Fruit fly (Drosophila melanogaster) whole organism, embryonic: Measurements from ENCODE around the gene CG4382.

Experiments
- CG10654 ChIP-seq: fragments of 200-800 bp; sonication (Bioruptor generic); optimal IDR thresholded peaks from 2 replicates; lab custom pipeline; 2016; ENCODE audit warnings: missing biosample characterization, missing genetic modification characterization
- CG11398 ChIP-seq: fragments of 200-800 bp; sonication (Bioruptor generic); optimal IDR thresholded peaks from 2 replicates; lab custom pipeline; 2016; ENCODE audit warnings: missing biosample characterization, missing genetic modification characterization
- CG12236 ChIP-seq: fragments of 200-800 bp; sonication (Bioruptor generic); optimal IDR thresholded peaks from 2 replicates; lab custom pipeline; 2016; ENCODE audit warnings: missing biosample characterization, missing genetic modification characterization
- CG12299 ChIP-seq: fragments of 200-800 bp; sonication (Bioruptor generic); optimal IDR thresholded peaks from 2 replicates; lab custom pipeline; 2018; ENCODE audit warnings: missing biosample characterization, mild to moderate bottlenecking, missing genetic modification characterization
- CG13296 ChIP-seq: fragments of 200-800 bp; sonication (Bioruptor generic); optimal IDR thresholded peaks from 3 replicates; lab custom pipeline; 2018; ENCODE audit warnings: missing biosample characterization, mild to moderate bottlenecking, missing genetic modification characterization
- CG14710 ChIP-seq: fragments of 200-800 bp; sonication (Bioruptor generic); optimal IDR thresholded peaks from 3 replicates; lab custom pipeline; 2019; ENCODE audit warnings: missing biosample characterization, mild to moderate bottlenecking, missing genetic modification characterization, moderate library complexity
- CG17359 ChIP-seq: fragments of 200-800 bp; sonication (Bioruptor generic); optimal IDR thresholded peaks from 3 replicates; lab custom pipeline; 2018; ENCODE audit warnings: missing biosample characterization, mild to moderate bottlenecking, missing genetic modification characterization, moderate library complexity
- CG17612 ChIP-seq: fragments of 200-800 bp; sonication (Bioruptor generic); IDR thresholded peaks from 2 replicates; pipeline ENCODE4 v1.3.6; 2022; ENCODE audit warnings: missing biosample characterization, missing genetic modification characterization
- CG2875 ChIP-seq: fragments of 200-800 bp; sonication (Bioruptor generic); optimal IDR thresholded peaks from 2 replicates; lab custom pipeline; 2017; ENCODE audit warnings: missing biosample characterization, mild to moderate bottlenecking, missing genetic modification characterization, missing genetic modification reagents
- CG31441 ChIP-seq: fragments of 200-800 bp; sonication (Bioruptor generic); IDR thresholded peaks from 2 replicates; pipeline ENCODE4 v1.3.6; 2022; ENCODE audit warnings: missing biosample characterization, missing genetic modification characterization
- CG32772 ChIP-seq: fragments of 200-800 bp; sonication (Bioruptor generic); IDR thresholded peaks from 2 replicates; pipeline ENCODE4 v1.3.6; 2022; ENCODE audit warnings: missing biosample characterization, missing genetic modification characterization
- CG43689 ChIP-seq: fragments of 200-800 bp; sonication (Bioruptor generic); IDR thresholded peaks from 2 replicates; pipeline ENCODE4 v1.3.6; 2022; ENCODE audit warnings: missing biosample characterization, missing genetic modification characterization
- CG4424 ChIP-seq: fragments of 200-800 bp; sonication (Bioruptor generic); optimal IDR thresholded peaks from 3 replicates; lab custom pipeline; 2016; ENCODE audit warnings: missing biosample characterization, missing genetic modification characterization
- CG7357 ChIP-seq: fragments of 200-800 bp; sonication (Bioruptor generic); IDR thresholded peaks from 3 replicates; pipeline ENCODE4 v1.3.6; 2022; ENCODE audit warnings: missing biosample characterization, missing genetic modification characterization
- CG8089 ChIP-seq: fragments of 200-800 bp; sonication (Bioruptor generic); optimal IDR thresholded peaks from 3 replicates; lab custom pipeline; 2016; ENCODE audit warnings: missing biosample characterization, missing genetic modification characterization
- CG9727 ChIP-seq: fragments of 200-800 bp; sonication (Bioruptor generic); optimal IDR thresholded peaks from 3 replicates; lab custom pipeline; 2017; ENCODE audit warnings: missing biosample characterization, mild to moderate bottlenecking, missing genetic modification characterization
- Dbx ChIP-seq: fragments of 200-800 bp; sonication (Bioruptor generic); IDR thresholded peaks from 3 replicates; pipeline ENCODE4 v1.3.6; 2022; ENCODE audit warnings: missing biosample characterization, missing genetic modification characterization
- Dek ChIP-seq: fragments of 200-800 bp; sonication (Bioruptor generic); optimal IDR thresholded peaks from 3 replicates; lab custom pipeline; 2019; ENCODE audit warnings: missing biosample characterization, mild to moderate bottlenecking, missing genetic modification characterization, moderate library complexity
- Dip2 ChIP-seq: fragments of 200-800 bp; sonication (Bioruptor generic); IDR thresholded peaks from 2 replicates; pipeline ENCODE4 v1.3.6; 2022; ENCODE audit warnings: missing biosample characterization, missing genetic modification characterization
- Doc2 ChIP-seq: fragments of 200-800 bp; sonication (Bioruptor generic); IDR thresholded peaks from 2 replicates; pipeline ENCODE4 v1.3.6; 2022; ENCODE audit warnings: missing biosample characterization, missing genetic modification characterization
- Drgx ChIP-seq: fragments of 200-800 bp; sonication (Bioruptor generic); IDR thresholded peaks from 2 replicates; pipeline ENCODE4 v1.3.6; 2022; ENCODE audit warnings: missing biosample characterization, missing genetic modification characterization
- HLH54F ChIP-seq: fragments of 200-800 bp; sonication (Bioruptor generic); optimal IDR thresholded peaks from 3 replicates; lab custom pipeline; 2016; ENCODE audit warnings: missing biosample characterization, missing genetic modification characterization
- Hr39 ChIP-seq: fragments of >200 bp; optimal IDR thresholded peaks from 2 replicates; lab custom pipeline; 2017
- Kr ChIP-seq: fragments of 200-800 bp; sonication (Bioruptor generic); optimal IDR thresholded peaks from 2 replicates; lab custom pipeline; 2017; ENCODE audit warnings: missing biosample characterization, mild to moderate bottlenecking, missing genetic modification characterization
- Lim3 ChIP-seq: fragments of 200-800 bp; sonication (Bioruptor generic); IDR thresholded peaks from 2 replicates; pipeline ENCODE4 v1.3.6; 2022; ENCODE audit warnings: missing biosample characterization, missing genetic modification characterization
- MESR4 ChIP-seq: fragments of 200-800 bp; sonication (Bioruptor generic); optimal IDR thresholded peaks from 2 replicates; lab custom pipeline; 2018; ENCODE audit warnings: missing biosample characterization, mild to moderate bottlenecking, missing genetic modification characterization, moderate library complexity
- Med ChIP-seq: fragments of 200-800 bp; sonication (Bioruptor generic); peaks from one replicate; lab custom pipeline; 2016; ENCODE audit warnings: missing biosample characterization, missing genetic modification characterization, mild to moderate bottlenecking, inconsistent platforms, moderate library complexity
- PHDP ChIP-seq: fragments of 200-800 bp; sonication (Bioruptor generic); optimal IDR thresholded peaks from 3 replicates; lab custom pipeline; 2018; ENCODE audit warnings: missing biosample characterization, mild to moderate bottlenecking, missing genetic modification characterization, moderate library complexity
- Ptx1 ChIP-seq: fragments of 200-800 bp; sonication (Bioruptor generic); IDR thresholded peaks from 2 replicates; pipeline ENCODE4 v1.3.6; 2022; ENCODE audit warnings: missing biosample characterization, missing genetic modification characterization
- ase ChIP-seq: fragments of 200-800 bp; sonication (Bioruptor generic); IDR thresholded peaks from 3 replicates; pipeline ENCODE4 v1.3.6; 2022; ENCODE audit warnings: missing biosample characterization, missing genetic modification characterization
- bcd ChIP-seq: fragments of 200-800 bp; sonication (Bioruptor generic); optimal IDR thresholded peaks from 2 replicates; lab custom pipeline; 2017; ENCODE audit warnings: missing biosample characterization, mild to moderate bottlenecking, missing genetic modification characterization
- bowl ChIP-seq: fragments of 200-800 bp; sonication (Bioruptor generic); IDR thresholded peaks from 2 replicates; pipeline ENCODE4 v1.3.6; 2022; ENCODE audit warnings: missing biosample characterization, missing genetic modification characterization
- cg ChIP-seq: fragments of 200-800 bp; sonication (Bioruptor generic); optimal IDR thresholded peaks from 3 replicates; lab custom pipeline; 2019; ENCODE audit warnings: missing biosample characterization, mild to moderate bottlenecking, missing genetic modification characterization, moderate library complexity
- crc ChIP-seq: fragments of 200-800 bp; sonication (Bioruptor generic); optimal IDR thresholded peaks from 2 replicates; lab custom pipeline; 2016; ENCODE audit warnings: missing biosample characterization, missing genetic modification characterization
- da ChIP-seq: fragments of 200-800 bp; sonication (Bioruptor generic); optimal IDR thresholded peaks from 2 replicates; lab custom pipeline; 2016; ENCODE audit warnings: missing biosample characterization, missing genetic modification characterization
- dan ChIP-seq: fragments of 200-800 bp; sonication (Bioruptor generic); IDR thresholded peaks from 2 replicates; pipeline ENCODE4 v1.3.6; 2022; ENCODE audit warnings: missing biosample characterization, missing genetic modification characterization
- dmrt99B ChIP-seq: fragments of 200-800 bp; sonication (Bioruptor generic); optimal IDR thresholded peaks from 2 replicates; lab custom pipeline; 2018; ENCODE audit warnings: missing biosample characterization, mild to moderate bottlenecking, missing genetic modification characterization, moderate library complexity
- fd102C ChIP-seq: fragments of 200-800 bp; sonication (Bioruptor generic); optimal IDR thresholded peaks from 2 replicates; lab custom pipeline; 2018; ENCODE audit warnings: missing biosample characterization, mild to moderate bottlenecking, missing genetic modification characterization, moderate library complexity
- gem ChIP-seq: fragments of 200-800 bp; sonication (Bioruptor generic); optimal IDR thresholded peaks from 2 replicates; lab custom pipeline; 2019; ENCODE audit warnings: missing biosample characterization, mild to moderate bottlenecking, missing genetic modification characterization, moderate library complexity
- gsb ChIP-seq: fragments of 200-800 bp; sonication (Bioruptor generic); IDR thresholded peaks from 2 replicates; pipeline ENCODE4 v1.3.6; 2022; ENCODE audit warnings: missing biosample characterization, missing genetic modification characterization
- jumu ChIP-seq: fragments of 200-800 bp; sonication (Bioruptor generic); optimal IDR thresholded peaks from 3 replicates; lab custom pipeline; 2016; ENCODE audit warnings: missing biosample characterization, missing genetic modification characterization
- kah ChIP-seq: fragments of 200-800 bp; sonication (Bioruptor generic); optimal IDR thresholded peaks from 2 replicates; lab custom pipeline; 2018; ENCODE audit warnings: missing biosample characterization, mild to moderate bottlenecking, missing genetic modification characterization
- nau ChIP-seq: fragments of 200-800 bp; sonication (Bioruptor generic); optimal IDR thresholded peaks from 3 replicates; lab custom pipeline; 2017; ENCODE audit warnings: missing biosample characterization, mild to moderate bottlenecking, missing genetic modification characterization, missing genetic modification reagents
- onecut ChIP-seq: fragments of 200-800 bp; sonication (Bioruptor generic); IDR thresholded peaks from 2 replicates; pipeline ENCODE4 v1.3.6; 2022; ENCODE audit warnings: missing biosample characterization, missing genetic modification characterization
- pb ChIP-seq: fragments of 200-800 bp; sonication (Bioruptor generic); optimal IDR thresholded peaks from 3 replicates; lab custom pipeline; 2016; ENCODE audit warnings: missing biosample characterization, missing genetic modification characterization
- pho ChIP-seq: fragments of 200-800 bp; sonication (Bioruptor generic); optimal IDR thresholded peaks from 2 replicates; lab custom pipeline; 2016; ENCODE audit warnings: missing biosample characterization, missing genetic modification characterization
- row ChIP-seq: fragments of 200-800 bp; sonication (Bioruptor generic); IDR thresholded peaks from 3 replicates; pipeline ENCODE4 v1.3.6; 2022; ENCODE audit warnings: missing biosample characterization, missing genetic modification characterization
- run ChIP-seq: fragments of 200-800 bp; sonication (Bioruptor generic); optimal IDR thresholded peaks from 3 replicates; lab custom pipeline; 2018; ENCODE audit warnings: missing biosample characterization, mild to moderate bottlenecking, missing genetic modification characterization
- sd ChIP-seq: fragments of 200-800 bp; sonication (Bioruptor generic); optimal IDR thresholded peaks from 3 replicates; lab custom pipeline; 2018; ENCODE audit warnings: missing biosample characterization, mild to moderate bottlenecking, missing genetic modification characterization, moderate library complexity
- sens-2 ChIP-seq: fragments of 200-800 bp; sonication (Bioruptor generic); IDR thresholded peaks from 2 replicates; pipeline ENCODE4 v1.3.6; 2022; ENCODE audit warnings: missing biosample characterization, missing genetic modification characterization
- slbo ChIP-seq: fragments of 200-800 bp; sonication (Bioruptor generic); IDR thresholded peaks from 2 replicates; pipeline ENCODE4 v1.3.6; 2022; ENCODE audit warnings: missing biosample characterization, missing genetic modification characterization
- sug ChIP-seq: fragments of 200-800 bp; optimal IDR thresholded peaks from 2 replicates; lab custom pipeline; 2019; ENCODE audit warnings: missing biosample characterization, mild to moderate bottlenecking, missing genetic modification characterization, moderate library complexity
- trh ChIP-seq: fragments of 200-800 bp; sonication (Bioruptor generic); optimal IDR thresholded peaks from 2 replicates; lab custom pipeline; 2016; ENCODE audit warnings: missing biosample characterization, missing genetic modification characterization
- zen2 ChIP-seq: fragments of 200-800 bp; sonication (Bioruptor generic); IDR thresholded peaks from 3 replicates; pipeline ENCODE4 v1.3.6; 2022; ENCODE audit warnings: missing biosample characterization, missing genetic modification characterization; ENCODE audit not compliant: partially characterized antibody

The CG4382 gene

dm6 chr2L:9585942-9586341 is 14.7 kb downstream of the CG4382 start (continued):
- no peak for TF ChIP-seq Med (GFP tag; lab: Kevin White, UChicago)
- no peak for TF ChIP-seq Dek (tag; lab: Kevin White, UChicago)
- TF ChIP-seq Lim3 = no peak
- TF ChIP-seq CG7357 (GFP tag; lab: Robert Waterston, UW) = no peak
- TF ChIP-seq PHDP (tag; lab: Kevin White, UChicago) = no peak
- no peak for TF ChIP-seq CG10654 (GFP tag; lab: Kevin White, UChicago)
- no peak for TF ChIP-seq CG17612 (GFP tag; lab: Robert Waterston, UW)
- no peak for TF ChIP-seq run (tag; lab: Kevin White, UChicago)
- no peak for TF ChIP-seq dan (GFP tag; lab: Robert Waterston, UW)
- TF ChIP-seq CG4424 (GFP tag; lab: Kevin White, UChicago) = peak; percentile 30
- TF ChIP-seq CG32772 (GFP tag; lab: Robert Waterston, UW) = peak; percentile 32; the same call in 1 of the 2 replicates
- no peak for TF ChIP-seq sens-2
- TF ChIP-seq slbo = no peak
- no peak for TF ChIP-seq Dbx (GFP tag; lab: Robert Waterston, UW)
- peak; percentile 60 for TF ChIP-seq CG9727 (GFP tag; lab: Kevin White, UChicago)
- no peak for TF ChIP-seq sd
- no peak for TF ChIP-seq Hr39 (lab: Kevin White, UChicago)
- TF ChIP-seq cg (GFP tag; lab: Kevin White, UChicago) = no peak
- TF ChIP-seq pho (GFP tag; lab: Kevin White, UChicago) = no peak
- TF ChIP-seq gsb (GFP tag; lab: Robert Waterston, UW) = no peak
- TF ChIP-seq CG17359 (tag; lab: Kevin White, UChicago) = no peak
- no peak for TF ChIP-seq CG12236 (GFP tag; lab: Kevin White, UChicago)
- no peak for TF ChIP-seq crc (GFP tag; lab: Kevin White, UChicago)
- TF ChIP-seq zen2 (GFP tag; lab: Robert Waterston, UW) = no peak
- no peak for TF ChIP-seq HLH54F (GFP tag; lab: Kevin White, UChicago)
- no peak for TF ChIP-seq fd102C
- TF ChIP-seq row (GFP tag; lab: Robert Waterston, UW) = no peak
- no peak for TF ChIP-seq jumu (GFP tag; lab: Kevin White, UChicago)
- TF ChIP-seq onecut = no peak
- TF ChIP-seq bowl = no peak
- no peak for TF ChIP-seq CG13296 (GFP tag; lab: Kevin White, UChicago)
- TF ChIP-seq CG12299 = no peak
- no peak for TF ChIP-seq gem
- no peak for TF ChIP-seq CG8089 (GFP tag; lab: Kevin White, UChicago)
- no peak for TF ChIP-seq Dip2
- TF ChIP-seq kah = no peak
- TF ChIP-seq dmrt99B (tag; lab: Kevin White, UChicago) = peak; percentile 32
- no peak for TF ChIP-seq trh
- TF ChIP-seq CG31441 = peak; percentile 62
- no peak for TF ChIP-seq bcd (GFP tag; lab: Kevin White, UChicago)
- TF ChIP-seq nau (GFP tag; lab: Kevin White, UChicago) = no peak
- no peak; the same call in 1 of the 2 replicates for TF ChIP-seq Ptx1 (GFP tag; lab: Robert Waterston, UW)
- no peak for TF ChIP-seq pb (GFP tag; lab: Kevin White, UChicago)
- no peak for TF ChIP-seq CG11398 (GFP tag; lab: Kevin White, UChicago)
- TF ChIP-seq MESR4 (GFP tag; lab: Kevin White, UChicago) = no peak
- TF ChIP-seq Doc2 (GFP tag; lab: Robert Waterston, UW) = no peak
- TF ChIP-seq Drgx (GFP tag; lab: Robert Waterston, UW) = no peak
- no peak for TF ChIP-seq ase (GFP tag; lab: Robert Waterston, UW)
- TF ChIP-seq da (GFP tag; lab: Kevin White, UChicago) = no peak
- TF ChIP-seq CG14710 (tag; lab: Kevin White, UChicago) = peak; percentile 71
- TF ChIP-seq CG43689 = no peak
- TF ChIP-seq Kr (GFP tag; lab: Kevin White, UChicago) = no peak
- no peak for TF ChIP-seq sug
- TF ChIP-seq CG2875 (GFP tag; lab: Kevin White, UChicago) = no peak
